Fruit fly (Drosophila melanogaster): ENCODE measurements around the gene Nmdmc.

The Nmdmc gene

DNA sequence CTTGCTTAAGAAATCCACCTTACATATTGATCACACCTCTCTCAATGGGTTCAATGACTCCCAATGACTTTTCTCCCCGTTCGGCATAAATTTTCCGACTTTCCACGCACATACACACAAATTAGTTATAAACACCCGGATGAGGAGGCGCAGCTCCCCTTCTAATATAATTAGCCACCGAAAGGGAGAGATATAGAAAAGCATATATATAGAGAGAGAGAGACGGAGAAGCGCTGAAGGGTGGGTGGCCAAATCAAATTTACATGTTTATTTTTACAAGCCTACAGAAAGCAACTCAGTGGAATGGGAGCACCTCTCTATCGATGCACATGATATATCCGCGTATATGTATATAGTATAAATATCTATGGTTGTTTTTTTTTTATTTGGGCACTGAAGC, 21.7 kb downstream of the Nmdmc start:
- TF ChIP-seq EcR (GFP tag; optimal IDR thresholded peaks at IDR 0.05) = no peak
- TF ChIP-seq Dll (optimal IDR thresholded peaks at IDR 0.05) = no peak
- no peak for TF ChIP-seq psq (optimal IDR thresholded peaks at IDR 0.05)
- no peak for TF ChIP-seq pan (optimal IDR thresholded peaks at IDR 0.05)
- no peak for TF ChIP-seq usp (GFP tag; optimal IDR thresholded peaks at IDR 0.05)
- no peak for TF ChIP-seq CG8478 (optimal IDR thresholded peaks at IDR 0.05)

DNA sequence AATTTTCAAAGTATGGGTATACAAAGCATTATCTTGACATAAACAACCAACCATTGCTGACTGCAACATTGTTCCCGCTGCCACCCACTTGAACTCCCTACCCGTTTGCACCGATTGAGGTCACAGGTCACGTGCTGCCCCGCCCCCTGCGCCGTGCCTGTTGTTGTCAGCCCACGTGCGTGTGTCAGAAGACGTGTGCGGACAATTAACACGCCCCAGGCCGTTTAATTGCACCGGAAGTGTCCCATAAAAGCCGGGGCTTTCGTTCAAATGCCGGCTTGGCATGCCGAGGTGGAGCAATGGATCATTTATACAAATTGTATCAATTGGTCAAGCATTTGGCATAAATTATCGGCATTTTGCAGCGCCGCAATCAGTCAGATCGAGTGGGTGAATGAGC, 23.3 kb downstream of the Nmdmc start:
- TF ChIP-seq CG8478 (optimal IDR thresholded peaks at IDR 0.05) = no peak
- no peak for TF ChIP-seq Dll (optimal IDR thresholded peaks at IDR 0.05)
- no peak for TF ChIP-seq psq (optimal IDR thresholded peaks at IDR 0.05)
- TF ChIP-seq usp (GFP tag; optimal IDR thresholded peaks at IDR 0.05) = no peak
- TF ChIP-seq EcR (GFP tag; optimal IDR thresholded peaks at IDR 0.05) = no peak
- no peak for TF ChIP-seq pan (optimal IDR thresholded peaks at IDR 0.05)

DNA sequence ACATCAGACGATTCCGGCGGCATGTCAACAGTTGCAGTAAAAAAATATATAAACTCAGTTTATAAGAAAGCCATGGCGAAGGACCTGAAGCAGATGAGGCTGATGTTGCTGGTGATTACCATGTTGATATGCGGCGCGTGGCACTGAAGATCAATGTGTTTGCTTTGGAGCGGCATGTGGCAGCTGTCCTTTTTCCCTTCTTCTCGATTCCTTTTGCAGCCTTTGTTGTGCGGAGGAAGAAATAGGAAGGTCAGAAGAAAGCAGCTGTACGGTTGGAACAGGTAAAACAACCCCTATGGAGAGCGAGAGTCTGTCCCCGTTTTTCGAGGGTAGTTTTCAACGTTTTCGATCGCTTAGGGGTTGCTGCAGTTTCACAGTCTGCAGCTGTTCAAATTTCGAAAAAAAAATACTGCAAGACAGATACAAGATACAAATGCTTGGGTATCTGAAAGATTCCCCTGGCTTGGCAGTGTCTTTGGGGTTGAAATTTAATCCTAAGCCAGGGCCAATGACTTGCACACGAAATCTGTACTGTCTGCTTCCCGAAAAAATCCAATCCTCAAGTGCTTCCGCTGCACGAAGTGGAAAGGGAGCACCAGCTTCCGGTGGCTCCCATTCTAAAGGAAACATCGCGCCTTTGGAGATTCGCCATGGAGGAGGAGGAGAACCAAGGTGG, 25.4 kb downstream of the Nmdmc start:
- TF ChIP-seq usp (GFP tag; optimal IDR thresholded peaks at IDR 0.05) = no peak
- TF ChIP-seq pan (optimal IDR thresholded peaks at IDR 0.05) = no peak
- TF ChIP-seq Dll (optimal IDR thresholded peaks at IDR 0.05) = no peak
- no peak for TF ChIP-seq CG8478 (optimal IDR thresholded peaks at IDR 0.05)
- TF ChIP-seq psq (optimal IDR thresholded peaks at IDR 0.05) = no peak
- TF ChIP-seq EcR (GFP tag; optimal IDR thresholded peaks at IDR 0.05) = no peak

DNA sequence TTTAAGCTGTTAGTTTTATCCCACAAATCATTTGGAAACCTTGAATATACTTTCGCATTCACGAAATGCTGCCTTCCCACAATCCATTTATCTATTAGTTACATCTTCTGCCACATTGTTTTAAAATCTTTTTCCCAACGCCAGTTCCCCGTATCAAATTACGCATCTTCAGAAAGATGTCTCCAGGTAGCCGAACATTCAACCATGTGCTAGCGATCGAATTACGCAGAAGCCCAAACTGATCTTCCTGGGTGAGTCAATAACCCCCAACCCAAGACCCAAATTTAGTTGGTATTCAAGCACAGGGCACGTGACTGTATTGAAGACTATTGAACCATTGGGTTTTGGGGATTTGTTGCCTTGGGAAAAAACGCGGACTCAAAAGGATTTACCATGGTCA, 26.4 kb downstream of the Nmdmc start:
- TF ChIP-seq CG8478 (optimal IDR thresholded peaks at IDR 0.05) (no peak), Dll (optimal IDR thresholded peaks at IDR 0.05) (no peak), EcR (GFP tag; optimal IDR thresholded peaks at IDR 0.05) (no peak), pan (optimal IDR thresholded peaks at IDR 0.05) (no peak), usp (GFP tag; optimal IDR thresholded peaks at IDR 0.05) (no peak), psq (optimal IDR thresholded peaks at IDR 0.05) (no peak)

DNA sequence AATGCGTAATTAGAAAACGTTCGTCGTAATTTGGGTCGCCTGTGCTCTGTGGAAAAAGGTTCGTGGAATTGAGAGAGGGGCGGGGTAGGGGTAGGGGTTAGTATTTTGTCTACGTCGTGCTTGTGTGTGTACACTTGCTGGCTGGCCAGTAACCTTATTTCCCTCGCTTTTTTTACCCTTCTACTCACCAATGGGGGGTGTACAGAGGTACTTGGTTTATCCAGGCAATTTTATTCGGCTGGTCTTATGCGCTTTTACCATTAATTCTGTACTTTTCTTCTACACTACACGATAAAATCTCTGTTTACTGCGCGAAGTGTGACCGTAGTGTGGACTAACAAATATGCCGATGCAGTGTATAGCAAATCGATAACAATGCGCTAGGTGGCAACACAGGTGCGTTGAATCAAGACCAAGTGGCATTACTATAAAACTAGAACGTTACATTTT, 30.6 kb downstream of the Nmdmc start, which contains the start of gene tgo:
Gene tgo, minus strand, starts transcription at position 334 of the 450 bp plus-strand sequence.
- TF ChIP-seq CG8478 (optimal IDR thresholded peaks at IDR 0.05) (no peak), Dll (optimal IDR thresholded peaks at IDR 0.05) (no peak)

DNA sequence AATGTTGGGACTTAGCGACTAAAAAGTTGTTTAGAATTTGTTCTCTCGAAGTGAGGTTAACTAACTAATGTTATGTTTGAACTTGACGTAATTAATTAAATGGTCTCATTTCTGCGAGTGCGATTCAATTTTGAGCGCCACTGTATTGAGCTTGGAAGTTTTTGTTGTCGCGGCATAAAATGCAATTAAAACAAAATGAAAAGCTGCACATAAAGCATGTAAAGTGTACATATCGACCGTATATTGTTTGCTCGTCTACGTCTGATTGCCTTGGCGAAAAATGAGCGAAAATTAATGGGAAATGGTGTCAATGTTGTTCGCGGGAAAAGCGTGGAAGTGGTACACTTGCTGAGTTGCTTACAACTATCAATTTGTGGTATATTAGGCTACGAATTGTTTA, 33.5 kb downstream of the Nmdmc start:
- TF ChIP-seq usp (GFP tag; optimal IDR thresholded peaks at IDR 0.05) = no peak
- TF ChIP-seq CG8478 (optimal IDR thresholded peaks at IDR 0.05) = no peak
- no peak for TF ChIP-seq Dll (optimal IDR thresholded peaks at IDR 0.05)

DNA sequence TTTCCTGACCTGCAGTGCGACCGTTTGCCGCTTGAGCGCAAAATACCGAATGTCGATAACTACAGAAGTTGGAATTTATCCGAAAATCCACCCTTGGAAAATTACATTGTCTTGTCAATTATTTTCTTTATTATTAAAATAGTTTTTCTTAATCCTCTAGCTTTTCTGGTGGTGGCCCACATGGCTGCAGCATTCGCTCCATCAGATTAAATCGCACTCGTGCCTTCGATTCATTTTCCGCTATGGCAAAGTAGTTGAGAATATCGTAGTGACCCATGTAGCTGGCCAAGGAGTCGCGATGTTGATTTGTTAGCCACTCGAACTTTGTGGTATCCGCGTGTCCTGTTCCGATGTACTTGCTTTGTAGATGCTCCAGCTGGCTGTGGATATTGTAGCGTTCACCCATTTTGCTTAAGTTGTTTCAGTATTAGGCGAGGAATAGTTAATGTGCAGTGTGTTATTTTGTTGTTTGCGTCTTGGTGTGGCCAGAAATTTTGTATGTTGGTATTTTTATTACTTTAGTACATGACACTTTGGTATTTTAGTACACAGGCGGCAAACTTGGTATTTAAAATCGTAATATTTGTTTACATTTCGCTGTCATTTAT, 35.4 kb downstream of the Nmdmc start, which contains the start of the genes Kcmf1, Sf3b5 and CG11986:
Gene Kcmf1, minus strand, starts transcription at position 51 of the 608 bp plus-strand sequence.
Gene Sf3b5, minus strand, starts transcription at position 483 of the 608 bp plus-strand sequence.
Gene CG11986, plus strand, starts transcription at position 588 of the 608 bp plus-strand sequence.
- TF ChIP-seq EcR (GFP tag; optimal IDR thresholded peaks at IDR 0.05) = no peak
- TF ChIP-seq Dll (optimal IDR thresholded peaks at IDR 0.05) = no peak
- TF ChIP-seq pan (optimal IDR thresholded peaks at IDR 0.05) = no peak
- TF ChIP-seq CG8478 (optimal IDR thresholded peaks at IDR 0.05) = no peak
- no peak for TF ChIP-seq usp (GFP tag; optimal IDR thresholded peaks at IDR 0.05)

DNA sequence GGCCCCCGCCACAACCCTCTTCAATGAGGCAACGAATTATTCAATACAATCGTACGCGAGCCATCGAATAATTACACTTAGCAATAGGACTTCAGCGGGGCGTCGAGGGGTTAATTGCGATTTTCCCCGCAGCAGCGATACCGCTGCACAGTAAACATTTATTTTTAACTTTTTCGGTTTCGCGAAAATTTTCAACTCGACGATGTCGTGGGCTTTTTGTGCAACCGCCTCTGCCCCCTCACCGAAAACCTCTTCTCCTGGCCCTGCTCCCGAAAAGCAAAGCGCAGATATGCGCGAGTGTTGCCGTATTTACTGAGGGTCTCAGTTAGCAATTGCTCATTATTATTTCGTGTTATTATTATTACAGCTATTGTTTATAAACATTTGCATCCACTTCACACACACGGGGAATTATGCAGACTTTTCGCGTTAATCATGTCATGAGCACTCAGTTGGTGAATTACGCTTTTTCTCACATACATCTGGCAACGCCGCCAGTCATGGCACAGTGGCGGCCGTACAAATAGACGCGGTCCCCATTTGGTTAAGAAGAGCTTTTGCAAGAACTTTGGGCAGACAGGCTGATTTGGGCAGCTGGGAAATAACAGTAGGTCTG, 36.5 kb downstream of the Nmdmc start:
- no peak for TF ChIP-seq pan (optimal IDR thresholded peaks at IDR 0.05)
- no peak for TF ChIP-seq usp (GFP tag; optimal IDR thresholded peaks at IDR 0.05)

DNA sequence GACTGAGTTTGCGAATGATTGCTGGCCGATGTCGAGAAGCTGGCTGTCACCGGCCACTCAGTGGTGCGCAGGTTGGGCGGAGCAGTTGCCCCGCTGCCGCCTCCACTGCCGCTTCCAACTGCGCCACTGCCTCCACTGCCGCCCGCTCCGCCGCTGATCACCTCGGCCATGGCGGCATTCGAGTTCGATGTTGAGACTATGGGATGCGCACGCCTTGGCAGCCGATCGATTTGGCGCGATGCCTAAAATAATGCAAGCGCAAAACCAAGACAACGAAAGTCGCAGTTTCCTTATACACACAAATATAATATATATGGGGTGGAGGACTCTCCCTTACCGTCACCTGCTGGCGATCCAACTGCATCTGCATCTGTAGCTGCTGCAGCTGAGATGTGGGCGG, 38.6 kb downstream of the Nmdmc start:
- TF ChIP-seq Dll (optimal IDR thresholded peaks at IDR 0.05) (no peak), EcR (GFP tag; optimal IDR thresholded peaks at IDR 0.05) (no peak), CG8478 (optimal IDR thresholded peaks at IDR 0.05) (no peak)

DNA sequence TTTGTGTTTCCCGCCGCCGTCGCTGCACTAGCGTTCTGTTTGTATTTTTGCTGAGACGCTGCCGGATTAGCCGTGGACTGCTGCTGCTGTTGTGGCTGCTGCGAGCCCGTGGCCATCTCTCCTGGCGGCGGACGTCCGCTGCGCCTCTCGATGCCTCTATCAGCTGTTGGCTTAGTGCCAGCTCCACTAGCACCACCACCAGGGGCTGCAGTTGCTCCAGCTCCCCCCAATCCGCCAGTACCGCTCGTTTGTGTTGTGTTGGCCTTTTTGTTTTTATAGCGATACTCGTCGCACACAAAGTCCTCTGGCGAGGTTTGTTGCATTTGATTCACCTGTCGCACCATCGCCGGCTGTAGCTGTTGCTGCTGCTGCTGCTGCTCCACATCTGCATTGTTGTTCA, 39.7 kb downstream of the Nmdmc start:
- TF ChIP-seq EcR (GFP tag; optimal IDR thresholded peaks at IDR 0.05) (no peak), Dll (optimal IDR thresholded peaks at IDR 0.05) (no peak), CG8478 (optimal IDR thresholded peaks at IDR 0.05) (no peak), psq (optimal IDR thresholded peaks at IDR 0.05) (no peak), pan (optimal IDR thresholded peaks at IDR 0.05) (no peak), usp (GFP tag; optimal IDR thresholded peaks at IDR 0.05) (no peak)

DNA sequence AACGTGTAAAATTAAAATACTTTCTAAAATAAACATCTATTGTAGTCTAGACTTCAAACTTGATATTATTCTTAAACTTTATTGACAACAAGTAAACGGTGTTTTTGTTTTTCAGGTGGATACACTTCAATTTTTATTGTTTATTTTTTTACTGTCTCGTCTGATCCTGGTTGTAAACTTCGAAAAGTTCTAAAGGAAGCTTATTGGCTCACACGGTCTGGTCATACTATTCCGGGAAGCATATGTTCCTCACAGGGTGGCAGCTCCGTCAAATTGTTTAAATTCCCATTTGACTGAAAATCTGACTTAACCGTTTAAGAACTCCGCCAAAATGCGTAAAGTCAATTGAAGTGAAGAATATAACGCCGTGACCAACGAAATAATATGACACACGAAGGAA, 42.2 kb downstream of the Nmdmc start, which contains the start of gene CG11983:
Gene CG11983, plus strand, starts transcription at position 120 of the 400 bp plus-strand sequence.
- TF ChIP-seq CG8478 (optimal IDR thresholded peaks at IDR 0.05) (no peak), Dll (optimal IDR thresholded peaks at IDR 0.05) (no peak), EcR (GFP tag; optimal IDR thresholded peaks at IDR 0.05) (no peak), pan (optimal IDR thresholded peaks at IDR 0.05) (no peak), usp (GFP tag; optimal IDR thresholded peaks at IDR 0.05) (no peak), psq (optimal IDR thresholded peaks at IDR 0.05) (no peak)

DNA sequence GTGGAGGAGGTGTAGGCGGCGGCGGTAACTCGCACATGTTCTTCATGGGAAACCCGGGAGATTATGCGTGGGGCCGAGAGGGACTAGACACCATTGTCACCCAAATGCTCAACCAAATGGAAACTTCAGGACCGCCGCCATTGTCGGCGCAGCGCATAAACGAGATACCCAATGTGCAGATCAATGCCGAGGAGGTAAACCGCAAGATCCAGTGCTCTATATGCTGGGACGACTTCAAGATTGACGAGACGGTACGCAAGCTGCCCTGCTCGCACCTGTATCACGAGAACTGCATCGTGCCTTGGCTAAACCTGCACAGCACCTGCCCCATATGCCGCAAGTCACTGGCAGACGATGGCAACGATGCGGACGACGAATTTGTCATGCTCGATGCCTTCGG, 43.1 kb downstream of the Nmdmc start:
- TF ChIP-seq usp (GFP tag; optimal IDR thresholded peaks at IDR 0.05) (no peak), Dll (optimal IDR thresholded peaks at IDR 0.05) (no peak), pan (optimal IDR thresholded peaks at IDR 0.05) (no peak), EcR (GFP tag; optimal IDR thresholded peaks at IDR 0.05) (no peak), psq (optimal IDR thresholded peaks at IDR 0.05) (no peak), CG8478 (optimal IDR thresholded peaks at IDR 0.05) (no peak)

Measured in whole organism.